Fruit fly (Drosophila melanogaster) whole organism, embryonic: ENCODE measurements around the gene COX7AL.

ENCODE experiments used
- CG10147 ChIP-seq: fragments of 200-800 bp; sonication (Bioruptor generic); optimal IDR thresholded peaks from 2 replicates; lab custom pipeline; 2019; ENCODE audit warnings: missing biosample characterization, mild to moderate bottlenecking, missing genetic modification characterization, moderate library complexity
- CG12391 ChIP-seq: fragments of 200-800 bp; sonication (Bioruptor generic); optimal IDR thresholded peaks from 3 replicates; lab custom pipeline; 2018; ENCODE audit warnings: missing biosample characterization, mild to moderate bottlenecking, missing genetic modification characterization, moderate library complexity
- CG13287 ChIP-seq: fragments of 200-800 bp; sonication (Bioruptor generic); IDR thresholded peaks from 2 replicates; pipeline ENCODE4 v1.3.6; 2022; ENCODE audit warnings: missing biosample characterization, missing genetic modification characterization; ENCODE audit not compliant: partially characterized antibody
- CG13624 ChIP-seq: fragments of 200-800 bp; sonication (Bioruptor generic); optimal IDR thresholded peaks from 2 replicates; lab custom pipeline; 2016; ENCODE audit warnings: missing biosample characterization, missing genetic modification characterization
- CG15479 ChIP-seq: fragments of 200-800 bp; sonication (Bioruptor generic); optimal IDR thresholded peaks from 3 replicates; lab custom pipeline; 2019; ENCODE audit warnings: missing biosample characterization, mild to moderate bottlenecking, missing genetic modification characterization, moderate library complexity
- CG17802 ChIP-seq: fragments of 200-800 bp; sonication (Bioruptor generic); optimal IDR thresholded peaks from 2 replicates; lab custom pipeline; 2018; ENCODE audit warnings: missing biosample characterization, mild to moderate bottlenecking, missing genetic modification characterization, moderate library complexity
- CG17912 ChIP-seq: fragments of 200-800 bp; sonication (Bioruptor generic); optimal IDR thresholded peaks from 2 replicates; lab custom pipeline; 2018; ENCODE audit warnings: missing biosample characterization, mild to moderate bottlenecking, missing genetic modification characterization
- CG18262 ChIP-seq: fragments of 200-800 bp; optimal IDR thresholded peaks from 3 replicates; lab custom pipeline; 2019; ENCODE audit warnings: missing biosample characterization, mild to moderate bottlenecking, missing genetic modification characterization, moderate library complexity
- CG2120 ChIP-seq: fragments of 200-800 bp; sonication (Bioruptor generic); optimal IDR thresholded peaks from 3 replicates; lab custom pipeline; 2016; ENCODE audit warnings: missing biosample characterization, missing genetic modification characterization
- CG2875 ChIP-seq: fragments of 200-800 bp; sonication (Bioruptor generic); optimal IDR thresholded peaks from 2 replicates; lab custom pipeline; 2017; ENCODE audit warnings: missing biosample characterization, mild to moderate bottlenecking, missing genetic modification characterization, missing genetic modification reagents
- CG3163 ChIP-seq: fragments of 200-800 bp; sonication (Bioruptor generic); optimal IDR thresholded peaks from 3 replicates; lab custom pipeline; 2016; ENCODE audit warnings: missing biosample characterization, missing genetic modification characterization
- CG33213 ChIP-seq: fragments of 200-800 bp; sonication (Bioruptor generic); optimal IDR thresholded peaks from 3 replicates; lab custom pipeline; 2016; ENCODE audit warnings: missing biosample characterization, missing genetic modification characterization
- CG4424 ChIP-seq: fragments of 200-800 bp; sonication (Bioruptor generic); optimal IDR thresholded peaks from 3 replicates; lab custom pipeline; 2016; ENCODE audit warnings: missing biosample characterization, missing genetic modification characterization
- CG6254 ChIP-seq: fragments of 200-800 bp; sonication (Bioruptor generic); optimal IDR thresholded peaks from 3 replicates; lab custom pipeline; 2017; ENCODE audit warnings: mild to moderate bottlenecking, missing biosample characterization, missing genetic modification reagents, missing genetic modification characterization
- CG7786 ChIP-seq: fragments of 200-800 bp; sonication (Bioruptor generic); optimal IDR thresholded peaks from 2 replicates; lab custom pipeline; 2016; ENCODE audit warnings: missing biosample characterization, missing genetic modification characterization
- CG8290 ChIP-seq, 3 experiments: fragments of 200-800 bp; sonication (Bioruptor generic); optimal IDR thresholded peaks; 2 replicates each; lab custom pipeline; 2016 to 2019; ENCODE audit warnings: missing biosample characterization in 3 of 3, missing genetic modification characterization in 3 of 3, mild to moderate bottlenecking in 2 of 3, moderate library complexity in 1 of 3
- CG8765 ChIP-seq: fragments of 200-800 bp; sonication (Bioruptor generic); IDR thresholded peaks from 2 replicates; pipeline ENCODE4 v1.3.6; 2022; ENCODE audit warnings: missing biosample characterization, missing genetic modification characterization
- CG9932 ChIP-seq: fragments of 200-800 bp; sonication (Bioruptor generic); IDR thresholded peaks from 2 replicates; pipeline ENCODE4 v1.3.6; 2022; ENCODE audit warnings: missing biosample characterization, missing genetic modification characterization
- CrebB ChIP-seq: fragments of 200-800 bp; sonication (Bioruptor generic); optimal IDR thresholded peaks from 3 replicates; lab custom pipeline; 2018; ENCODE audit warnings: missing biosample characterization, mild to moderate bottlenecking, missing genetic modification characterization
- Dad ChIP-seq: fragments of 200-800 bp; sonication (Bioruptor generic); optimal IDR thresholded peaks from 3 replicates; lab custom pipeline; 2016; ENCODE audit warnings: missing biosample characterization, missing genetic modification characterization
- Dbx ChIP-seq: fragments of 200-800 bp; sonication (Bioruptor generic); IDR thresholded peaks from 3 replicates; pipeline ENCODE4 v1.3.6; 2022; ENCODE audit warnings: missing biosample characterization, missing genetic modification characterization
- Dll ChIP-seq: fragments of 200-800 bp; sonication (Bioruptor generic); IDR thresholded peaks from 4 replicates; pipeline ENCODE4 v1.3.6; 2022; ENCODE audit warnings: missing biosample characterization, missing genetic modification characterization; ENCODE audit not compliant: partially characterized antibody
- Ets97D ChIP-seq: fragments of 200-800 bp; sonication (Bioruptor generic); optimal IDR thresholded peaks from 3 replicates; lab custom pipeline; 2016; ENCODE audit warnings: missing biosample characterization, missing genetic modification characterization
- GATAe ChIP-seq: fragments of 200-800 bp; sonication (Bioruptor generic); conservative IDR thresholded peaks from 2 replicates; pipeline ENCODE4 v1.3.6; 2022; ENCODE audit warnings: missing biosample characterization, missing genetic modification characterization
- HmgZ ChIP-seq: fragments of 200-800 bp; sonication (Bioruptor generic); optimal IDR thresholded peaks from 2 replicates; lab custom pipeline; 2018; ENCODE audit warnings: missing biosample characterization, mild to moderate bottlenecking, missing genetic modification characterization
- Hsf ChIP-seq: fragments of 200-800 bp; sonication (Bioruptor generic); optimal IDR thresholded peaks from 3 replicates; lab custom pipeline; 2016; ENCODE audit warnings: missing biosample characterization, missing genetic modification characterization
- Med ChIP-seq: fragments of 200-800 bp; sonication (Bioruptor generic); peaks from one replicate; lab custom pipeline; 2016; ENCODE audit warnings: missing biosample characterization, missing genetic modification characterization, mild to moderate bottlenecking, inconsistent platforms, moderate library complexity
- NFAT ChIP-seq: fragments of 200-800 bp; sonication (Bioruptor generic); IDR thresholded peaks from 2 replicates; pipeline ENCODE4 v1.3.6; 2022; ENCODE audit warnings: missing biosample characterization, missing genetic modification characterization
- Neu2 ChIP-seq: fragments of 200-800 bp; sonication (Bioruptor generic); optimal IDR thresholded peaks from 3 replicates; lab custom pipeline; 2016; ENCODE audit warnings: missing biosample characterization, missing genetic modification characterization, borderline replicate concordance
- Nf-YA ChIP-seq: fragments of 200-800 bp; sonication (Bioruptor generic); IDR thresholded peaks from 2 replicates; pipeline ENCODE4 v1.3.6; 2022; ENCODE audit warnings: missing biosample characterization, missing genetic modification characterization
- Rx ChIP-seq: fragments of 200-800 bp; sonication (Bioruptor generic); IDR thresholded peaks from 2 replicates; pipeline ENCODE4 v1.3.6; 2022; ENCODE audit warnings: missing biosample characterization, missing genetic modification characterization
- Xrp1 ChIP-seq: fragments of 200-800 bp; sonication (Bioruptor generic); IDR thresholded peaks from 2 replicates; pipeline ENCODE4 v1.3.6; 2022; ENCODE audit warnings: missing biosample characterization, missing genetic modification characterization
- ac ChIP-seq: fragments of 200-800 bp; sonication (Bioruptor generic); optimal IDR thresholded peaks from 3 replicates; lab custom pipeline; 2017; ENCODE audit warnings: missing biosample characterization, mild to moderate bottlenecking, missing genetic modification characterization
- ci ChIP-seq: fragments of 200-800 bp; sonication (Bioruptor generic); IDR thresholded peaks from 3 replicates; pipeline ENCODE4 v1.3.6; 2022; ENCODE audit warnings: missing biosample characterization, missing genetic modification characterization
- grau ChIP-seq: fragments of 200-800 bp; optimal IDR thresholded peaks from 3 replicates; lab custom pipeline; 2019; ENCODE audit warnings: missing biosample characterization, mild to moderate bottlenecking, missing genetic modification characterization, moderate library complexity
- hkb ChIP-seq, 2 experiments: fragments of 200-800 bp in 1 of 2; fragments of >200 bp in 1 of 2; sonication (Bioruptor generic) in 1 of 2; IDR thresholded peaks in 1 of 2; optimal IDR thresholded peaks in 1 of 2; 2 replicates each; pipeline versions ENCODE4 v1.3.6 to Lab custom; 2017 to 2022; ENCODE audit warnings: missing biosample characterization in 1 of 2, missing genetic modification characterization in 1 of 2
- hth ChIP-seq: fragments of >200 bp; optimal IDR thresholded peaks from 2 replicates; lab custom pipeline; 2017; ENCODE audit warnings: inconsistent platforms
- ken ChIP-seq: fragments of 200-800 bp; sonication (Bioruptor generic); IDR thresholded peaks from 3 replicates; pipeline ENCODE4 v1.3.6; 2022; ENCODE audit warnings: missing biosample characterization, missing genetic modification characterization
- lilli ChIP-seq: fragments of 200-800 bp; sonication (Bioruptor generic); optimal IDR thresholded peaks from 3 replicates; lab custom pipeline; 2016; ENCODE audit warnings: missing biosample characterization, missing genetic modification characterization
- lmd ChIP-seq: fragments of 200-800 bp; sonication (Bioruptor generic); IDR thresholded peaks from 2 replicates; pipeline ENCODE4 v1.3.6; 2022; ENCODE audit warnings: missing biosample characterization, missing genetic modification characterization
- ranshi ChIP-seq: fragments of 200-800 bp; sonication (Bioruptor generic); IDR thresholded peaks from 2 replicates; pipeline ENCODE4 v1.3.6; 2022; ENCODE audit warnings: missing biosample characterization, missing genetic modification characterization
- row ChIP-seq: fragments of 200-800 bp; sonication (Bioruptor generic); IDR thresholded peaks from 3 replicates; pipeline ENCODE4 v1.3.6; 2022; ENCODE audit warnings: missing biosample characterization, missing genetic modification characterization
- so ChIP-seq: fragments of 200-800 bp; sonication (Bioruptor generic); IDR thresholded peaks from 3 replicates; pipeline ENCODE4 v1.3.6; 2022; ENCODE audit warnings: missing biosample characterization, missing genetic modification characterization
- sob ChIP-seq: fragments of 200-800 bp; sonication (Bioruptor generic); IDR thresholded peaks from 2 replicates; pipeline ENCODE4 v1.3.6; 2022; ENCODE audit warnings: missing biosample characterization, missing genetic modification characterization
- sug ChIP-seq: fragments of 200-800 bp; optimal IDR thresholded peaks from 2 replicates; lab custom pipeline; 2019; ENCODE audit warnings: missing biosample characterization, mild to moderate bottlenecking, missing genetic modification characterization, moderate library complexity
- twi ChIP-seq: fragments of 200-800 bp; optimal IDR thresholded peaks from 2 replicates; lab custom pipeline; 2019; ENCODE audit warnings: missing biosample characterization, mild to moderate bottlenecking, missing genetic modification characterization, moderate library complexity
- zen ChIP-seq: fragments of 200-800 bp; sonication (Bioruptor generic); optimal IDR thresholded peaks from 3 replicates; lab custom pipeline; 2018; ENCODE audit warnings: missing biosample characterization, mild to moderate bottlenecking, missing genetic modification characterization, moderate library complexity

The COX7AL gene

DNA sequence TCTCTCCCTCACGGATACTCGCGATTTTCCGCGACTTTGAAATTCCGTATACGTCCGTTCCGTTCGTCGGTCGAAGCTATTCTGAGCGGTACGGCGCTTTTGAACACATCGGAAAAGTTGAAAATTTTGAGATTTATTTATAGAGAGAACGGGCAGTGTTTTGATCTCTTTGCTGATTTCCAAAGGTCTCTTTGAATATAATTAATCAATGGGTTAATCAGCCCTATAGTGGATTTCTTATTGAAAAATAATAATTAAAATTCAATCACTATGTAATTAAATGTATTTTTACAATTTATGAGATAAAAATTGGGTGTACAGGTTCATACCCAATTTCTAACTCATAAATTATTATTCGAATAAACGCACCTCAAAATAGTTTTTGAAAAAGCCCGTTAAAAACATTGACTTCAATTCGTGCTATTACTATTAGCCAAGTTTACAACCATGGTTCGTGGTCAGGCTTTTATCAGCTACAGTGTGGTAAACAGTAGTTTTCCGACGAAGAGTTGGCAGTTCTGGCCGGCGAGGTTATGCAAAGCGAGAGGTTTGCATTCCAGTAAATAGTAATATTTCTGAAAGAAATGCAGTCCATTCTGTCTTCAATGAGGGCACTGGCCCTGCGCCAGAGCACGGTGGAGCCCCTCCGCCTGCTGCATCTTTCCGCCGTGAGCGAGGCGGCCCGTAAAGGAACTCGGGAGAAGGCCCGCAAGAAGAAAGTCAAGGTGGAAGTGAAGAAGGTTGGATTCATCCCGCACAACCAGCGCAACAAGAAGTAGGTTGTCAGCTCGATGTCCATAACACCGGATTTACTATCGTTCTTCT lies 42.3 kb upstream of the COX7AL start, which contains the start of the genes CG9626 and mRpL1 (continued):
- peak; percentile 34 for TF ChIP-seq Dad (GFP tag; lab: Kevin White, UChicago)
- peak; percentile 22 for TF ChIP-seq CG17912
- TF ChIP-seq HmgZ (tag; lab: Kevin White, UChicago) = peak; percentile 88
- peak; percentile 58 for TF ChIP-seq CG33213 (GFP tag; lab: Kevin White, UChicago)
- peak; percentile 28; the same call in 1 of the 3 replicates for TF ChIP-seq ci (GFP tag; lab: Robert Waterston, UW)
- peak; percentile 41; the same call in 1 of the 3 replicates for TF ChIP-seq ken (GFP tag; lab: Robert Waterston, UW)
- TF ChIP-seq ac (GFP tag; lab: Kevin White, UChicago) = no peak
- TF ChIP-seq CG17802 (tag; lab: Kevin White, UChicago) = peak; percentile 7
- peak; percentile 49 for TF ChIP-seq CG2120 (GFP tag; lab: Kevin White, UChicago)
- peak; percentile 27 for TF ChIP-seq Hsf (GFP tag; lab: Kevin White, UChicago)
- TF ChIP-seq ranshi (GFP tag; lab: Robert Waterston, UW) = 0 out of 2 replicates have a peak, but pooled peaks have one; percentile 35
- TF ChIP-seq Nf-YA (GFP tag; lab: Robert Waterston, UW) = no peak
- TF ChIP-seq Neu2 (GFP tag; lab: Kevin White, UChicago) = no peak
- peak; percentile 60 for TF ChIP-seq CG13287
- 0 out of 2 replicates have a peak, but pooled peaks have one; percentile 12 for TF ChIP-seq lmd (GFP tag; lab: Robert Waterston, UW)
- TF ChIP-seq CG9932 = peak; percentile 28; the same call in 1 of the 2 replicates
- peak; percentile 54 for TF ChIP-seq CG3163 (GFP tag; lab: Kevin White, UChicago)
- peak; percentile 70; the same call in 1 of the 2 replicates for TF ChIP-seq GATAe (GFP tag; lab: Robert Waterston, UW)
- TF ChIP-seq Ets97D (GFP tag; lab: Kevin White, UChicago) = peak; percentile 80
- TF ChIP-seq CG8290 (GFP tag; optimal IDR thresholded peaks at IDR 0.05; lab: Kevin White, UChicago) = peak; percentile 2
- TF ChIP-seq CG8290 (tag; optimal IDR thresholded peaks at IDR 0.05; lab: Kevin White, UChicago) = peak in 1 of 2 experiments; percentile 79

DNA sequence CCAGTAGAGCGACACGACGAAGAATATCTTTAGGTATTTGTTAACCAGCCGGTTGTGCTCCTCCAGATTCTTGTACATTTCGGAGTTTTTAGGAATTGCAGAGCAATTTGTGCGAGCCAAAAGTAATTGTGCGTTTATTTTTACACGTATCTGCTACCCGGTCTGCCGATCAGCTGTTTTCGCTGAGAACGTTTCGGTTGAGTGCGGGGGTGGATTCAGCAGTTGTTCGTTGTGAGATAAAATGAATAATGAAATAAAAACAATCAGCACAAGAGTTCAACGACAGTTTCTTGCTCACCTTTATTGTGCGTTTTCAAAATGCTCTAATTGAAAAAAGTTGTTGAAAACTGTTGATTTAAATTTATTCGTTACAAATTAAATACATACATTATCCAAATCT lies 39.6 kb upstream of the COX7AL start, which contains the start of gene nac:
TSS of gene nac (minus strand) at position 176 of the 400 bp plus-strand sequence.
- TF ChIP-seq hkb (optimal IDR thresholded peaks at IDR 0.05; lab: Kevin White, UChicago) (peak; percentile 97), hkb (GFP tag; IDR thresholded peaks at IDR 0.05; lab: Robert Waterston, UW) (no peak), row (peak; percentile 94), Dbx (GFP tag; lab: Robert Waterston, UW) (0 out of 3 replicates have a peak, but pooled peaks have one; percentile 36), Dll (GFP tag; lab: Robert Waterston, UW) (0 out of 4 replicates have a peak, but pooled peaks have one; percentile 42), CG9932 (peak; percentile 49), lilli (GFP tag; lab: Kevin White, UChicago) (peak; percentile 41), CG8765 (GFP tag; lab: Robert Waterston, UW) (no peak), CG4424 (no peak), CG15479 (GFP tag; lab: Kevin White, UChicago) (peak; percentile 19), Med (peak; percentile 79), twi (tag; lab: Kevin White, UChicago) (no peak), CG2120 (GFP tag; lab: Kevin White, UChicago) (peak; percentile 34), CG12391 (peak; percentile 17), zen (tag; lab: Kevin White, UChicago) (peak; percentile 33), sob (0 out of 2 replicates have a peak, but pooled peaks have one; percentile 14), CrebB (tag; lab: Kevin White, UChicago) (no peak), NFAT (GFP tag; lab: Robert Waterston, UW) (peak; percentile 37), sug (tag; lab: Kevin White, UChicago) (peak; percentile 9), hth (lab: Kevin White, UChicago) (no peak), CG18262 (tag; lab: Kevin White, UChicago) (peak; percentile 11), so (GFP tag; lab: Robert Waterston, UW) (0 out of 3 replicates have a peak, but pooled peaks have one; percentile 12), Rx (GFP tag; lab: Robert Waterston, UW) (no peak), CG6254 (no peak), CG10147 (GFP tag; lab: Kevin White, UChicago) (peak; percentile 15), grau (tag; lab: Kevin White, UChicago) (peak; percentile 31), Xrp1 (GFP tag; lab: Robert Waterston, UW) (peak; percentile 24; the same call in 1 of the 2 replicates), CG7786 (GFP tag; lab: Kevin White, UChicago) (no peak), CG2875 (GFP tag; lab: Kevin White, UChicago) (no peak), CG13624 (peak; percentile 28)
